Fruit fly (Drosophila melanogaster) whole organism, prepupa: ENCODE data around the gene Nelf-A.

Source experiments
- CG32006 ChIP-seq: fragments of 200-800 bp; sonication (Bioruptor generic); optimal IDR thresholded peaks from 3 replicates; lab custom pipeline; 2017; ENCODE audit warnings: missing biosample characterization, mild to moderate bottlenecking, missing genetic modification characterization
- CG6792 ChIP-seq: fragments of 200-800 bp; sonication (Bioruptor generic); optimal IDR thresholded peaks from 3 replicates; lab custom pipeline; 2016; ENCODE audit warnings: missing biosample characterization, missing genetic modification characterization
- Eip93F ChIP-seq: fragments of 200-800 bp; sonication (Bioruptor generic); optimal IDR thresholded peaks from 2 replicates; lab custom pipeline; 2016; ENCODE audit warnings: missing biosample characterization, mild to moderate bottlenecking, missing genetic modification characterization
- Sox102F ChIP-seq: fragments of 200-800 bp; sonication (Bioruptor generic); optimal IDR thresholded peaks from 2 replicates; lab custom pipeline; 2016; ENCODE audit warnings: missing biosample characterization, mild to moderate bottlenecking, missing genetic modification characterization
- dsx ChIP-seq: fragments of 200-800 bp; optimal IDR thresholded peaks from 3 replicates; lab custom pipeline; 2019; ENCODE audit warnings: missing biosample characterization, mild to moderate bottlenecking, missing genetic modification characterization, moderate library complexity; ENCODE audit not compliant: poor library complexity, severe bottlenecking

DNA sequence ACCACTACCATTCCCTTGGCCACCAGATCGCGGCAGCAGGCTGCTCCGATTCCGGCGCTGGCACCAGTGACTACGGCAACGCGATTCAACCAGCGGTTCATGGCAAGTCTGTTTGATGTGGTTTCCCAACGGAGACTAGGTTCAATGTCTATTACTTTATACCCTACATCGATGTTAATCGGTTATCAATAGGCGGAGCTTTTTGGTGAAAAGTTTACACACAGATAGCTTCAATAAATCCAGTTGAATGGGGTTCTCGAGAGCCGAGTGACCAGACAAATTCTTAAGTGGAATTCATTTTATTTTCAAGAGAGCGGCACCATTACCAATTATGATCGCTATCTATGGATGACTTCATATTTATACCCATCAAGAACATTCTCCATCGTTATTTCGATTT is 52.6 kb downstream of the Nelf-A start, which contains the start of gene CG3301:
- TF ChIP-seq dsx (GFP tag; lab: Kevin White, UChicago) (no peak), CG6792 (GFP tag; lab: Kevin White, UChicago) (no peak), Eip93F (no peak), Sox102F (GFP tag; lab: Kevin White, UChicago) (no peak), CG32006 (no peak)
